Worm (Caenorhabditis elegans) whole organism, young adult: ENCODE measurements around the gene grd-13.

Experiments
- B0336.3 ChIP-seq: fragments of 200-800 bp; sonication (Bioruptor generic); IDR thresholded peaks from 2 replicates; pipeline ENCODE4 v1.3.6; 2022; ENCODE audit warnings: missing genetic modification characterization, missing compliant biosample characterization
- C06A6.2 ChIP-seq: fragments of 200-800 bp; sonication (Bioruptor generic); conservative IDR thresholded peaks from 2 replicates; pipeline ENCODE4 v1.3.6; 2022; ENCODE audit warnings: missing genetic modification characterization, missing compliant biosample characterization
- F10E7.11 ChIP-seq: sonication (generic microtip); optimal IDR thresholded peaks from 2 replicates; lab custom pipeline; 2017; ENCODE audit warnings: mild to moderate bottlenecking, missing genetic modification characterization, moderate library complexity, missing compliant biosample characterization
- F49E8.2 ChIP-seq: sonication (generic microtip); optimal IDR thresholded peaks from 3 replicates; lab custom pipeline; 2017; ENCODE audit warnings: missing genetic modification characterization, mild to moderate bottlenecking, missing compliant biosample characterization, antibody characterized with exemption, moderate library complexity; ENCODE audit not compliant: insufficient read depth
- F55B11.4 ChIP-seq: sonication (generic microtip); optimal IDR thresholded peaks from 2 replicates; lab custom pipeline; 2016; ENCODE audit warnings: missing compliant biosample characterization, missing genetic modification characterization, borderline replicate concordance; ENCODE audit not compliant: insufficient read depth
- F57A8.1 ChIP-seq: fragments of 200-800 bp; sonication (Bioruptor generic); optimal IDR thresholded peaks from 2 replicates; lab custom pipeline; 2018; ENCODE audit warnings: mild to moderate bottlenecking, missing genetic modification characterization, moderate library complexity, missing compliant biosample characterization
- K11D2.4 ChIP-seq: fragments of 200-800 bp; sonication (Bioruptor generic); IDR thresholded peaks from 2 replicates; pipeline ENCODE4 v1.3.6; 2022; ENCODE audit warnings: missing genetic modification reagents, missing genetic modification characterization, missing compliant biosample characterization
- Y53G8AR.9 ChIP-seq: fragments of 200-800 bp; sonication (Bioruptor generic); conservative IDR thresholded peaks from 2 replicates; pipeline ENCODE4 v1.3.6; 2022; ENCODE audit warnings: missing genetic modification reagents, missing genetic modification characterization, missing compliant biosample characterization
- Y95B8A.8 ChIP-seq: fragments of 200-800 bp; sonication (Bioruptor generic); IDR thresholded peaks from 2 replicates; pipeline ENCODE4 v1.3.6; 2022; ENCODE audit warnings: missing genetic modification reagents, missing genetic modification characterization, missing compliant biosample characterization
- attf-6 ChIP-seq: fragments of 200-800 bp; sonication (Bioruptor generic); IDR thresholded peaks from 2 replicates; pipeline ENCODE4 v1.3.6; 2022; ENCODE audit warnings: missing genetic modification reagents, missing genetic modification characterization, missing compliant biosample characterization
- cebp-1 ChIP-seq, 2 experiments: fragments of 200-800 bp in 1 of 2; sonication (Bioruptor generic) in 1 of 2; sonication (generic microtip) in 1 of 2; IDR thresholded peaks in 1 of 2; optimal IDR thresholded peaks in 1 of 2; 2 replicates each; pipeline versions ENCODE4 v1.3.6 to Lab custom; 2017 to 2022; ENCODE audit warnings: missing compliant biosample characterization in 2 of 2, missing genetic modification characterization in 2 of 2, mild to moderate bottlenecking in 1 of 2, missing genetic modification reagents in 1 of 2, moderate library complexity in 1 of 2
- chd-7 ChIP-seq: sonication (generic microtip); optimal IDR thresholded peaks from 2 replicates; lab custom pipeline; 2016; ENCODE audit warnings: mild to moderate bottlenecking, missing genetic modification characterization, moderate library complexity, missing compliant biosample characterization
- dox-1 ChIP-seq: fragments of 200-800 bp; sonication (Bioruptor generic); IDR thresholded peaks from 2 replicates; pipeline ENCODE4 v1.3.6; 2022; ENCODE audit warnings: missing genetic modification reagents, missing genetic modification characterization, missing compliant biosample characterization
- dpff-1 ChIP-seq: sonication (generic microtip); optimal IDR thresholded peaks from 2 replicates; lab custom pipeline; 2017; ENCODE audit warnings: mild to moderate bottlenecking, missing genetic modification characterization, missing compliant biosample characterization
- dpl-1 ChIP-seq: fragments of 150-350 bp; optimal IDR thresholded peaks from 2 replicates; lab custom pipeline; 2014; ENCODE audit warnings: missing biosample characterization, missing genetic modification reagents, missing genetic modification characterization
- egl-18 ChIP-seq: fragments of 200-800 bp; sonication (Bioruptor generic); IDR thresholded peaks from 2 replicates; pipeline ENCODE4 v1.3.6; 2022; ENCODE audit warnings: missing genetic modification reagents, missing genetic modification characterization, missing compliant biosample characterization
- him-1 ChIP-seq: sonication (generic microtip); optimal IDR thresholded peaks from 2 replicates; lab custom pipeline; 2016; ENCODE audit warnings: missing genotype, missing genetic modification reagents, missing genetic modification characterization, missing compliant biosample characterization
- hsf-1 ChIP-seq: fragments of 200-800 bp; sonication (Bioruptor generic); IDR thresholded peaks from 2 replicates; pipeline ENCODE4 v1.3.6; 2022; ENCODE audit warnings: missing genetic modification reagents, missing genetic modification characterization, missing compliant biosample characterization
- lsl-1 ChIP-seq: fragments of 200-800 bp; sonication (Bioruptor generic); optimal IDR thresholded peaks from 2 replicates; lab custom pipeline; 2018; ENCODE audit warnings: mild to moderate bottlenecking, missing genetic modification characterization, moderate library complexity, missing compliant biosample characterization
- lsy-27 ChIP-seq: sonication (generic microtip); optimal IDR thresholded peaks from 2 replicates; lab custom pipeline; 2017; ENCODE audit warnings: missing genetic modification characterization, mild to moderate bottlenecking, missing compliant biosample characterization, antibody characterized with exemption, missing genotype, borderline replicate concordance; ENCODE audit not compliant: insufficient read depth
- mes-4 ChIP-seq: sonication (generic microtip); optimal IDR thresholded peaks from 2 replicates; lab custom pipeline; 2016; ENCODE audit warnings: missing genotype, missing genetic modification characterization, missing compliant biosample characterization
- nfyb-1 ChIP-seq: fragments of 200-800 bp; sonication (Bioruptor generic); IDR thresholded peaks from 2 replicates; pipeline ENCODE4 v1.3.6; 2022; ENCODE audit warnings: missing genetic modification reagents, missing genetic modification characterization, missing compliant biosample characterization
- nhr-120 ChIP-seq: fragments of 200-800 bp; sonication (Bioruptor generic); IDR thresholded peaks from 2 replicates; pipeline ENCODE4 v1.3.6; 2022; ENCODE audit warnings: missing genetic modification characterization, missing compliant biosample characterization
- nhr-179 ChIP-seq: sonication (generic microtip); optimal IDR thresholded peaks from 2 replicates; lab custom pipeline; 2016; ENCODE audit warnings: mild to moderate bottlenecking, missing genetic modification characterization, missing compliant biosample characterization
- pha-4 ChIP-seq: fragments of 150-350 bp; sonication (generic microtip); optimal IDR thresholded peaks from 2 replicates; lab custom pipeline; 2014; ENCODE audit warnings: missing biosample characterization, missing genetic modification reagents, missing genetic modification characterization
- rcor-1 ChIP-seq: fragments of 200-800 bp; sonication (Bioruptor generic); IDR thresholded peaks from 2 replicates; pipeline ENCODE4 v1.3.6; 2022; ENCODE audit warnings: missing genetic modification reagents, missing genetic modification characterization, missing compliant biosample characterization
- repo-1 ChIP-seq: sonication (generic microtip); optimal IDR thresholded peaks from 2 replicates; lab custom pipeline; 2017; ENCODE audit warnings: mild to moderate bottlenecking, missing genetic modification characterization, missing compliant biosample characterization
- sdz-38 ChIP-seq: sonication (generic microtip); optimal IDR thresholded peaks from 2 replicates; lab custom pipeline; 2016; ENCODE audit warnings: missing genotype, missing genetic modification characterization, missing compliant biosample characterization
- snpc-3.4 ChIP-seq: sonication (generic microtip); optimal IDR thresholded peaks from 2 replicates; lab custom pipeline; 2017; ENCODE audit warnings: missing genetic modification characterization, mild to moderate bottlenecking, missing compliant biosample characterization, antibody characterized with exemption, moderate library complexity, missing genotype, missing genetic modification reagents
- somi-1 ChIP-seq: fragments of 200-800 bp; sonication (Bioruptor generic); optimal IDR thresholded peaks from 2 replicates; lab custom pipeline; 2018; ENCODE audit warnings: mild to moderate bottlenecking, missing genetic modification characterization, missing compliant biosample characterization
- tbx-9 ChIP-seq: sonication (generic microtip); optimal IDR thresholded peaks from 2 replicates; lab custom pipeline; 2016; ENCODE audit warnings: borderline replicate concordance, missing genetic modification characterization, inconsistent platforms, missing compliant biosample characterization
- tlf-1 ChIP-seq: fragments of 200-800 bp; sonication (Bioruptor generic); optimal IDR thresholded peaks from 2 replicates; lab custom pipeline; 2018; ENCODE audit warnings: mild to moderate bottlenecking, missing genetic modification characterization, missing compliant biosample characterization
- unc-130 ChIP-seq: sonication (generic microtip); optimal IDR thresholded peaks from 2 replicates; lab custom pipeline; 2016; ENCODE audit warnings: missing genetic modification reagents, missing genetic modification characterization, missing compliant biosample characterization
- xnd-1 ChIP-seq: sonication (generic microtip); optimal IDR thresholded peaks from 2 replicates; lab custom pipeline; 2016; ENCODE audit warnings: missing genotype, missing genetic modification reagents, missing genetic modification characterization, missing compliant biosample characterization
- zim-3 ChIP-seq: sonication (generic microtip); optimal IDR thresholded peaks from 2 replicates; lab custom pipeline; 2017; ENCODE audit warnings: mild to moderate bottlenecking, missing genetic modification characterization, moderate library complexity, missing compliant biosample characterization
- ztf-18 ChIP-seq: sonication (generic microtip); optimal IDR thresholded peaks from 2 replicates; lab custom pipeline; 2016; ENCODE audit warnings: missing genotype, mild to moderate bottlenecking, missing genetic modification characterization, missing compliant biosample characterization
- ztf-25 ChIP-seq: fragments of 200-800 bp; sonication (Bioruptor generic); IDR thresholded peaks from 2 replicates; pipeline ENCODE4 v1.3.6; 2022; ENCODE audit warnings: missing genetic modification reagents, missing genetic modification characterization, missing compliant biosample characterization
- ztf-3 ChIP-seq: fragments of 200-800 bp; sonication (Bioruptor generic); optimal IDR thresholded peaks from 2 replicates; lab custom pipeline; 2018; ENCODE audit warnings: mild to moderate bottlenecking, missing genetic modification characterization, missing compliant biosample characterization

grd-13 gene

ce11 chrIV:3469742-3470141 is 31.6 kb downstream of the grd-13 start, which contains the start of gene F58E2.2:
F58E2.2 (plus strand) TSS chrIV:3470042.
- TF ChIP-seq xnd-1 (tag; lab: Kevin White, UChicago) (no peak), K11D2.4 (no peak), nhr-120 (GFP tag; lab: Robert Waterston, UW) (no peak), C06A6.2 (GFP tag; lab: Robert Waterston, UW) (no peak), F55B11.4 (tag; lab: Kevin White, UChicago) (no peak), egl-18 (GFP tag; lab: Robert Waterston, UW) (no peak), tlf-1 (GFP tag; lab: Kevin White, UChicago) (no peak), hsf-1 (GFP tag; lab: Robert Waterston, UW) (no peak), lsl-1 (no peak), repo-1 (tag; lab: Kevin White, UChicago) (no peak)

- TF ChIP-seq dox-1 (no peak), tbx-9 (no peak), ztf-25 (GFP tag; lab: Robert Waterston, UW) (no peak), hsf-1 (GFP tag; lab: Robert Waterston, UW) (no peak), chd-7 (no peak), unc-130 (GFP tag; lab: Kevin White, UChicago) (no peak), somi-1 (GFP tag; lab: Kevin White, UChicago) (no peak), ztf-18 (tag; lab: Kevin White, UChicago) (no peak), cebp-1 (GFP tag; IDR thresholded peaks at IDR 0.05; lab: Robert Waterston, UW) (no peak), cebp-1 (tag; optimal IDR thresholded peaks at IDR 0.05; lab: Kevin White, UChicago) (no peak), F57A8.1 (GFP tag; lab: Kevin White, UChicago) (no peak), B0336.3 (GFP tag; lab: Robert Waterston, UW) (no peak), Y53G8AR.9 (GFP tag; lab: Robert Waterston, UW) (no peak), F10E7.11 (tag; lab: Kevin White, UChicago) (no peak), nhr-179 (tag; lab: Kevin White, UChicago) (no peak), dpl-1 (GFP tag; lab: Kevin White, UChicago) (no peak), him-1 (no peak), mes-4 (tag; lab: Kevin White, UChicago) (no peak)
Measured at ce11 chrIV:3477124-3477523, 39.0 kb downstream of the grd-13 start, which contains the start of gene srz-69. srz-69 (minus strand) TSS chrIV:3477224.

ce11 chrIV:3478911-3479385 is 40.8 kb downstream of the grd-13 start, which contains the start of the genes srz-70 and C09G12.5:
srz-70 (minus strand) TSS chrIV:3479011.
C09G12.5 (plus strand) TSS chrIV:3479335.
- no peak for TF ChIP-seq F57A8.1 (GFP tag; lab: Kevin White, UChicago)
- no peak for TF ChIP-seq nhr-179 (tag; lab: Kevin White, UChicago)

DNA sequence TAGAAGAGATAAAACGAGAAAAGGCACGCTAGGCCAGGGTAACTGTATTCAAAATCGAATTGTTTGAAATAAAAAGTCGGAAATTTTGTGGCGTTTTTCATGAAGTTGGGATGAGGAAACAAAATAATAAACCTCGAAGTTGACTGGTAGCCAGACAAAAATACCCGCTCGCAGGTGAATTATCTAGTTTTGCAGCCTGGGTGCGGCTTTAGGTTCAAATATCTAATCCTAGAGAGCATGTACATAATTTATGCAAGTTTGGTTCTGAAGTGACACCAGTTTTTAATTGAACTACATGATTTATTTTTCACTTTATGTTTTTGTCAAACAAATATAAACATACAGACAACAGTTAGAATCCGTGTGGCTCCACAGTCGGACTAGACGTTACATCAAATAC is 43.6 kb downstream of the grd-13 start, which contains the start of gene srz-37:
Gene srz-37 (minus strand): TSS at position 101 of the 400 bp plus-strand sequence.
- no peak for TF ChIP-seq snpc-3.4 (tag; lab: Kevin White, UChicago)
- no peak for TF ChIP-seq rcor-1 (GFP tag; lab: Robert Waterston, UW)
- no peak for TF ChIP-seq sdz-38
- no peak for TF ChIP-seq Y95B8A.8 (GFP tag; lab: Robert Waterston, UW)
- TF ChIP-seq dpff-1 (tag; lab: Kevin White, UChicago): no peak
- TF ChIP-seq F49E8.2 (tag; lab: Kevin White, UChicago): no peak
- no peak for TF ChIP-seq attf-6
- no peak for TF ChIP-seq zim-3 (tag; lab: Kevin White, UChicago)
- no peak for TF ChIP-seq lsy-27 (tag; lab: Kevin White, UChicago)
- no peak for TF ChIP-seq nfyb-1 (GFP tag; lab: Robert Waterston, UW)
- TF ChIP-seq pha-4 (tag; lab: Kevin White, UChicago): no peak
- no peak for TF ChIP-seq ztf-3 (GFP tag; lab: Kevin White, UChicago)
